Worm (Caenorhabditis elegans) whole organism, L4 larva: ENCODE data around the gene emb-9.

Experiments used
- F44E2.7 ChIP-seq: fragments of 200-800 bp; sonication (Bioruptor generic); IDR thresholded peaks from 2 replicates; pipeline ENCODE4 v2.1.2; 2022; ENCODE audit warnings: missing genetic modification characterization, missing compliant biosample characterization
- R02D3.7 ChIP-seq: fragments of 150-350 bp; sonication (generic microtip); optimal IDR thresholded peaks from 3 replicates; lab custom pipeline; 2014; ENCODE audit warnings: missing biosample characterization, missing genetic modification characterization
- ZK337.2 ChIP-seq: fragments of 200-800 bp; sonication (Bioruptor generic); IDR thresholded peaks from 2 replicates; pipeline ENCODE4 v1.3.6; 2022; ENCODE audit warnings: missing genetic modification reagents, missing genetic modification characterization, missing compliant biosample characterization
- aly-2 ChIP-seq: sonication (generic microtip); optimal IDR thresholded peaks from 2 replicates; lab custom pipeline; 2018; ENCODE audit warnings: missing biosample characterization, missing genetic modification characterization
- ceh-28 ChIP-seq: fragments of 150-350 bp; optimal IDR thresholded peaks from 2 replicates; lab custom pipeline; 2014; ENCODE audit warnings: missing biosample characterization, missing genetic modification reagents, missing genetic modification characterization
- ceh-62 ChIP-seq: sonication (generic microtip); optimal IDR thresholded peaks from 2 replicates; lab custom pipeline; 2017; ENCODE audit warnings: missing biosample characterization, missing genetic modification characterization
- ces-1 ChIP-seq: fragments of 150-350 bp; sonication (generic microtip); optimal IDR thresholded peaks from 4 replicates; lab custom pipeline; 2014; ENCODE audit warnings: missing biosample characterization, missing genetic modification reagents, missing genetic modification characterization
- ctbp-1 ChIP-seq: fragments of 200-800 bp; sonication (Bioruptor generic); IDR thresholded peaks from 2 replicates; pipeline ENCODE4 v1.3.6; 2022; ENCODE audit warnings: missing genetic modification reagents, missing genetic modification characterization, missing compliant biosample characterization
- daf-16 ChIP-seq, 3 experiments: sonication (generic microtip); optimal IDR thresholded peaks; 2 replicates each; lab custom pipeline; 2016 to 2017; ENCODE audit warnings: missing genetic modification characterization in 3 of 3, missing genetic modification reagents in 3 of 3, mild to moderate bottlenecking in 2 of 3, missing compliant biosample characterization in 2 of 3, missing biosample characterization in 1 of 3, moderate library complexity in 1 of 3
- daf-8 ChIP-seq: fragments of 200-800 bp; sonication (Bioruptor generic); IDR thresholded peaks from 2 replicates; pipeline ENCODE4 v1.3.6; 2022; ENCODE audit warnings: missing genetic modification characterization, missing compliant biosample characterization
- dmd-8 ChIP-seq: fragments of 200-800 bp; sonication (Bioruptor generic); IDR thresholded peaks from 2 replicates; pipeline ENCODE4 v1.3.6; 2022; ENCODE audit warnings: missing genetic modification characterization, missing compliant biosample characterization
- dpl-1 ChIP-seq: fragments of 150-350 bp; optimal IDR thresholded peaks from 2 replicates; lab custom pipeline; 2014; ENCODE audit warnings: missing biosample characterization, missing genetic modification reagents, missing genetic modification characterization
- fkh-10 ChIP-seq: fragments of 150-350 bp; optimal IDR thresholded peaks from 2 replicates; lab custom pipeline; 2014; ENCODE audit warnings: missing biosample characterization, missing genetic modification reagents, missing genetic modification characterization
- fos-1 ChIP-seq: fragments of 150-350 bp; optimal IDR thresholded peaks from 2 replicates; lab custom pipeline; 2014; ENCODE audit warnings: missing biosample characterization, missing genetic modification characterization
- gei-8 ChIP-seq: fragments of 200-800 bp; sonication (Bioruptor generic); optimal IDR thresholded peaks from 2 replicates; lab custom pipeline; 2018; ENCODE audit warnings: mild to moderate bottlenecking, missing genetic modification characterization, missing compliant biosample characterization
- jun-1 ChIP-seq: fragments of 150-350 bp; optimal IDR thresholded peaks from 2 replicates; lab custom pipeline; 2014; ENCODE audit warnings: missing biosample characterization, missing genetic modification reagents, missing genetic modification characterization
- lin-13 ChIP-seq: fragments of 150-350 bp; optimal IDR thresholded peaks from 2 replicates; lab custom pipeline; 2014; ENCODE audit warnings: missing biosample characterization, missing genetic modification reagents, missing genetic modification characterization
- mdl-1 ChIP-seq, 2 experiments: fragments of 150-350 bp in 1 of 2; sonication (generic microtip) in 1 of 2; optimal IDR thresholded peaks; 2 replicates each; lab custom pipeline; 2014 to 2017; ENCODE audit warnings: missing biosample characterization in 2 of 2, missing genetic modification characterization in 2 of 2
- mdt-29 ChIP-seq: fragments of 200-800 bp; sonication (Bioruptor generic); IDR thresholded peaks from 2 replicates; pipeline ENCODE4 v1.3.6; 2022; ENCODE audit warnings: missing genetic modification reagents, missing genetic modification characterization, missing compliant biosample characterization
- mep-1 ChIP-seq: fragments of 150-350 bp; sonication (generic microtip); optimal IDR thresholded peaks from 3 replicates; lab custom pipeline; 2014; ENCODE audit warnings: missing biosample characterization, missing genetic modification characterization
- mes-2 ChIP-seq: sonication (generic microtip); optimal IDR thresholded peaks from 2 replicates; lab custom pipeline; 2016; ENCODE audit warnings: missing genotype, mild to moderate bottlenecking, missing genetic modification characterization, missing compliant biosample characterization; ENCODE audit not compliant: poor library complexity, severe bottlenecking
- mxl-3 ChIP-seq: fragments of 200-800 bp; sonication (Bioruptor generic); optimal IDR thresholded peaks from 2 replicates; lab custom pipeline; 2018; ENCODE audit warnings: mild to moderate bottlenecking, missing genetic modification characterization, missing compliant biosample characterization
- nhr-10 ChIP-seq: fragments of 150-350 bp; optimal IDR thresholded peaks from 2 replicates; lab custom pipeline; 2014; ENCODE audit warnings: missing biosample characterization, missing genetic modification characterization
- nhr-237 ChIP-seq: sonication (generic microtip); optimal IDR thresholded peaks from 2 replicates; lab custom pipeline; 2017; ENCODE audit warnings: missing biosample characterization, missing genetic modification characterization
- nhr-48 ChIP-seq: sonication (generic microtip); optimal IDR thresholded peaks from 2 replicates; lab custom pipeline; 2016; ENCODE audit warnings: mild to moderate bottlenecking, missing genetic modification characterization, missing compliant biosample characterization
- rbr-2 ChIP-seq: sonication (generic microtip); optimal IDR thresholded peaks from 2 replicates; lab custom pipeline; 2016; ENCODE audit warnings: missing genotype, missing genetic modification characterization, missing compliant biosample characterization
- saeg-2 ChIP-seq: fragments of 200-800 bp; sonication (Bioruptor generic); IDR thresholded peaks from 2 replicates; pipeline ENCODE4 v1.3.6; 2022; ENCODE audit warnings: missing genetic modification reagents, missing genetic modification characterization, missing compliant biosample characterization
- spr-3 ChIP-seq: fragments of 200-800 bp; sonication (Bioruptor generic); optimal IDR thresholded peaks from 2 replicates; lab custom pipeline; 2018; ENCODE audit warnings: mild to moderate bottlenecking, missing genetic modification characterization, missing compliant biosample characterization
- tra-1 ChIP-seq: fragments of 200-800 bp; sonication (Bioruptor generic); IDR thresholded peaks from 2 replicates; pipeline ENCODE4 v1.3.6; 2022; ENCODE audit warnings: missing genetic modification reagents, missing genetic modification characterization, missing compliant biosample characterization
- unc-62 ChIP-seq, 3 experiments: fragments of 150-350 bp in 1 of 3; sonication (generic microtip); optimal IDR thresholded peaks in 2 of 3; peaks in 1 of 3; 1 replicate in 1 of 3; 2 replicates in 2 of 3; lab custom pipeline; 2014 to 2017; ENCODE audit warnings: missing biosample characterization in 3 of 3, missing genetic modification characterization in 3 of 3, missing genetic modification reagents in 3 of 3, missing genotype in 1 of 3
- vab-7 ChIP-seq: fragments of 200-800 bp; sonication (Bioruptor generic); IDR thresholded peaks from 2 replicates; pipeline ENCODE4 v1.3.6; 2022; ENCODE audit warnings: missing genetic modification reagents, missing genetic modification characterization, missing compliant biosample characterization
- ztf-7 ChIP-seq: fragments of 150-350 bp; optimal IDR thresholded peaks from 2 replicates; lab custom pipeline; 2014; ENCODE audit warnings: missing biosample characterization, missing genetic modification characterization

Gene emb-9

ce11 chrIII:9390924-9391323 lies 46.7 kb upstream of the emb-9 start (continued):
- TF ChIP-seq mxl-3 (GFP tag; lab: Kevin White, UChicago), result peak; percentile 4
- TF ChIP-seq dmd-8 (GFP tag; lab: Robert Waterston, UW), result no peak

- TF ChIP-seq nhr-10 (tag; lab: Kevin White, UChicago) (no peak), rbr-2 (tag; lab: Kevin White, UChicago) (no peak), nhr-237 (tag; lab: Kevin White, UChicago) (no peak), mxl-3 (GFP tag; lab: Kevin White, UChicago) (no peak), ces-1 (GFP tag; lab: Kevin White, UChicago) (no peak), aly-2 (tag; lab: Kevin White, UChicago) (no peak), daf-16 (GFP tag; optimal IDR thresholded peaks at IDR 0.05; lab: Kevin White, UChicago) (no peak), daf-16 (tag; optimal IDR thresholded peaks at IDR 0.05; lab: Kevin White, UChicago) (no peak), saeg-2 (GFP tag; lab: Robert Waterston, UW) (no peak), mes-2 (tag; lab: Kevin White, UChicago) (no peak), mdt-29 (no peak), unc-62 (GFP tag; optimal IDR thresholded peaks at IDR 0.05 in 1 of 2; lab: Kevin White, UChicago) (no peak), unc-62 (tag; optimal IDR thresholded peaks at IDR 0.05; lab: Kevin White, UChicago) (no peak), daf-8 (GFP tag; lab: Robert Waterston, UW) (no peak), fos-1 (tag; lab: Kevin White, UChicago) (no peak), jun-1 (tag; lab: Kevin White, UChicago) (no peak), vab-7 (GFP tag; lab: Robert Waterston, UW) (no peak)
Observed at ce11 chrIII:9390007-9390406, 45.8 kb upstream of the emb-9 start, which contains the start of gene slc-17.2. slc-17.2 (minus strand) TSS chrIII:9390107.

- TF ChIP-seq dpl-1 (GFP tag; lab: Kevin White, UChicago), result no peak
- no peak for TF ChIP-seq ZK337.2
- no peak for TF ChIP-seq F44E2.7 (GFP tag; lab: Robert Waterston, UW)
- TF ChIP-seq ceh-62 (tag; lab: Kevin White, UChicago), result no peak
- no peak for TF ChIP-seq nhr-237 (tag; lab: Kevin White, UChicago)
- no peak for TF ChIP-seq R02D3.7 (tag; lab: Kevin White, UChicago)
- no peak for TF ChIP-seq lin-13 (GFP tag; lab: Kevin White, UChicago)
- TF ChIP-seq ctbp-1 (GFP tag; lab: Robert Waterston, UW), result no peak
- no peak for TF ChIP-seq tra-1 (GFP tag; lab: Robert Waterston, UW)
Observed at ce11 chrIII:9385543-9385942, 41.3 kb upstream of the emb-9 start, which contains the start of gene C38C10.3. C38C10.3 (minus strand) TSS chrIII:9385643.

- no peak for TF ChIP-seq ztf-7 (tag; lab: Kevin White, UChicago)
- TF ChIP-seq spr-3 (GFP tag; lab: Kevin White, UChicago), result no peak
- TF ChIP-seq ceh-28, result no peak
- TF ChIP-seq nhr-48, result no peak
- peak in 1 of 2 experiments; percentile 17 for TF ChIP-seq unc-62 (GFP tag; optimal IDR thresholded peaks at IDR 0.05 in 1 of 2; lab: Kevin White, UChicago)
- no peak for TF ChIP-seq unc-62 (tag; optimal IDR thresholded peaks at IDR 0.05; lab: Kevin White, UChicago)
Observed at ce11 chrIII:9383496-9383895, 39.2 kb upstream of the emb-9 start, which contains the start of gene tkr-1. tkr-1 (plus strand) TSS chrIII:9383796.

DNA sequence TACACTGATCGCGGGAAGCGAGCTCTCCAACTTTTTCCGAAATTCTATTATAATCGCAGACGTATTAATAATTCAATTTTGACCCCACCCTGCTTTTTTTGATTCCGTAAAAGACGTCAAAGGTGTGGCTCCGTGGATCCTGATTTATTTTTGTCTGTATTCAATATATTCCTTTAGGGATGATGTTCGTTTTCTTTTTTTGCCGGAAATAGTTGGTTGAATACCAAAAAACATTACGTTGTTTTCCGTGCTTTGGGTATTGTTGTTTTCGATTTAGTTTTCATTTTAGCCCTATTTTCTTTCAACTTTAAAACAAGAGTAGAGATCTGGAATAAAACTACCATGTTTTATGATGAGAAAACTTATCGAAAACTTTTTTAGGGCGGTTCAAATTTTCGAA lies 32.5 kb upstream of the emb-9 start:
- TF ChIP-seq unc-62 (GFP tag; optimal IDR thresholded peaks at IDR 0.05 in 1 of 2; lab: Kevin White, UChicago) (peak in 1 of 2 experiments; percentile 93), unc-62 (tag; optimal IDR thresholded peaks at IDR 0.05; lab: Kevin White, UChicago) (no peak), aly-2 (tag; lab: Kevin White, UChicago) (no peak), mdl-1 (tag; optimal IDR thresholded peaks at IDR 0.05; lab: Kevin White, UChicago) (no peak)

- TF ChIP-seq gei-8 (GFP tag; lab: Kevin White, UChicago) (no peak), mep-1 (no peak), fkh-10 (GFP tag; lab: Kevin White, UChicago) (peak; percentile 50)
Observed at ce11 chrIII:9373779-9374178, 29.5 kb upstream of the emb-9 start.
